Worm (Caenorhabditis elegans): ENCODE data around the gene K11E4.1.

K11E4.1 gene

ce11 chrX:13722821-13723220 lies 8.9 kb downstream of the K11E4.1 start, which contains the start of gene poml-1:
Gene poml-1, minus strand, starts transcription at chrX:13722921.
- no peak for TF ChIP-seq nhr-77 (tag; optimal IDR thresholded peaks at IDR 0.05)
- TF ChIP-seq snpc-4 (tag; optimal IDR thresholded peaks at IDR 0.05): no peak
- TF ChIP-seq dmd-4 (tag; optimal IDR thresholded peaks at IDR 0.05): no peak
- TF ChIP-seq nhr-10 (tag; optimal IDR thresholded peaks at IDR 0.05): no peak
- TF ChIP-seq lin-39 (tag; optimal IDR thresholded peaks at IDR 0.05): no peak
- TF ChIP-seq F13H6.1 (tag; optimal IDR thresholded peaks at IDR 0.05): no peak
- TF ChIP-seq nhr-237 (tag; optimal IDR thresholded peaks at IDR 0.05): no peak
- TF ChIP-seq ztf-4 (tag; optimal IDR thresholded peaks at IDR 0.05): no peak
- TF ChIP-seq ztf-11 (tag; optimal IDR thresholded peaks at IDR 0.05): no peak
- TF ChIP-seq ceh-82 (tag; optimal IDR thresholded peaks at IDR 0.05): no peak
- no peak for TF ChIP-seq nhr-129 (tag; optimal IDR thresholded peaks at IDR 0.05)
- TF ChIP-seq sem-4 (tag; optimal IDR thresholded peaks at IDR 0.05): no peak
- no peak for TF ChIP-seq elt-1 (tag; optimal IDR thresholded peaks at IDR 0.05)
- no peak for TF ChIP-seq nhr-21 (tag; optimal IDR thresholded peaks at IDR 0.05)
- TF ChIP-seq lin-13 (GFP tag; optimal IDR thresholded peaks at IDR 0.05): no peak
- TF ChIP-seq nhr-25 (tag; optimal IDR thresholded peaks at IDR 0.05): no peak

- no peak for TF ChIP-seq F13H6.1 (tag; optimal IDR thresholded peaks at IDR 0.05)
- no peak for TF ChIP-seq nhr-77 (tag; optimal IDR thresholded peaks at IDR 0.05)
- no peak for TF ChIP-seq lin-39 (tag; optimal IDR thresholded peaks at IDR 0.05)
- TF ChIP-seq sem-4 (tag; optimal IDR thresholded peaks at IDR 0.05): no peak
- no peak for TF ChIP-seq unc-55 (GFP tag; optimal IDR thresholded peaks at IDR 0.05)
- no peak for TF ChIP-seq nhr-12 (tag; optimal IDR thresholded peaks at IDR 0.05)
- no peak for TF ChIP-seq unc-39 (tag; optimal IDR thresholded peaks at IDR 0.05)
- TF ChIP-seq ztf-4 (tag; optimal IDR thresholded peaks at IDR 0.05): no peak
- no peak for TF ChIP-seq peb-1 (tag; optimal IDR thresholded peaks at IDR 0.05)
- no peak for TF ChIP-seq blmp-1 (tag; optimal IDR thresholded peaks at IDR 0.05; ENCODE audit: insufficient read depth)
- TF ChIP-seq nhr-237 (tag; optimal IDR thresholded peaks at IDR 0.05): no peak
- TF ChIP-seq lin-11 (tag; optimal IDR thresholded peaks at IDR 0.05): no peak
- no peak for TF ChIP-seq R02D3.7 (tag; optimal IDR thresholded peaks at IDR 0.05)
- no peak for TF ChIP-seq sma-3 (GFP tag; optimal IDR thresholded peaks at IDR 0.05)
- no peak for TF ChIP-seq ZK546.5 (tag; optimal IDR thresholded peaks at IDR 0.05)
- TF ChIP-seq ceh-16 (tag; optimal IDR thresholded peaks at IDR 0.05): no peak
- TF ChIP-seq lin-13 (GFP tag; optimal IDR thresholded peaks at IDR 0.05): no peak
- TF ChIP-seq elt-3 (tag; optimal IDR thresholded peaks at IDR 0.05): no peak
- no peak for TF ChIP-seq nhr-129 (tag; optimal IDR thresholded peaks at IDR 0.05)
These were observed 10.4 kb downstream of the K11E4.1 start, which contains the start of gene K11E4.6 for ce11 chrX:13724364-13724763. Gene K11E4.6, plus strand, starts transcription at chrX:13724664.

ce11 chrX:13726285-13726684 lies 12.3 kb downstream of the K11E4.1 start:
- TF ChIP-seq unc-62 (GFP tag; optimal IDR thresholded peaks at IDR 0.05): no peak
- no peak for TF ChIP-seq snpc-4 (tag; optimal IDR thresholded peaks at IDR 0.05)
- peak; percentile 80 for TF ChIP-seq blmp-1 (tag; optimal IDR thresholded peaks at IDR 0.05; ENCODE audit: insufficient read depth)
- TF ChIP-seq crh-2 (tag; optimal IDR thresholded peaks at IDR 0.05): no peak
- TF ChIP-seq fos-1 (tag; optimal IDR thresholded peaks at IDR 0.05): no peak

ce11 chrX:13726874-13727343 lies 13.0 kb downstream of the K11E4.1 start, which contains the start of gene pix-1:
Gene pix-1, plus strand, starts transcription at chrX:13727293.
- TF ChIP-seq sma-9 (GFP tag; optimal IDR thresholded peaks at IDR 0.05) (peak; percentile 85), sma-9 (tag; optimal IDR thresholded peaks at IDR 0.05) (no peak), lsy-2 (tag; optimal IDR thresholded peaks at IDR 0.05) (peak in 1 of 2 experiments; percentile 69), mbf-1 (tag; optimal IDR thresholded peaks at IDR 0.05) (no peak), F13H6.1 (tag; optimal IDR thresholded peaks at IDR 0.05) (peak; percentile 77), lin-11 (tag; optimal IDR thresholded peaks at IDR 0.05) (peak; percentile 11), sma-3 (GFP tag; optimal IDR thresholded peaks at IDR 0.05) (peak; percentile 55), lin-13 (GFP tag; optimal IDR thresholded peaks at IDR 0.05) (peak; percentile 62), nhr-12 (tag; optimal IDR thresholded peaks at IDR 0.05) (no peak), ztf-1 (GFP tag; conservative IDR thresholded peaks at IDR 0.05) (no peak), nhr-129 (tag; optimal IDR thresholded peaks at IDR 0.05) (peak; percentile 66), snpc-4 (tag; optimal IDR thresholded peaks at IDR 0.05) (peak; percentile 64), nhr-6 (tag; optimal IDR thresholded peaks at IDR 0.05) (peak; percentile 2), nhr-25 (tag; optimal IDR thresholded peaks at IDR 0.05) (peak; percentile 53), crh-2 (tag; optimal IDR thresholded peaks at IDR 0.05) (peak; percentile 70), egl-27 (tag; optimal IDR thresholded peaks at IDR 0.05) (peak; percentile 50), skn-1 (tag; optimal IDR thresholded peaks at IDR 0.05) (no peak), sem-4 (tag; optimal IDR thresholded peaks at IDR 0.05) (peak; percentile 67), unc-55 (GFP tag; optimal IDR thresholded peaks at IDR 0.05) (peak; percentile 69), mab-5 (tag; optimal IDR thresholded peaks at IDR 0.05) (peak; percentile 50), ztf-11 (tag; optimal IDR thresholded peaks at IDR 0.05) (no peak), gmeb-1 (tag; optimal IDR thresholded peaks at IDR 0.05) (peak; percentile 45), nhr-21 (tag; optimal IDR thresholded peaks at IDR 0.05) (peak; percentile 17), C34F6.9 (tag; optimal IDR thresholded peaks at IDR 0.05) (peak; percentile 68), fos-1 (tag; optimal IDR thresholded peaks at IDR 0.05) (peak; percentile 64), ztf-4 (tag; optimal IDR thresholded peaks at IDR 0.05) (peak; percentile 13)

All from whole organism, L2 larva.